Fruit fly (Drosophila melanogaster) whole organism, prepupa: Measurements from ENCODE around the gene CG11134.

Source experiments
- CG10669 ChIP-seq: fragments of 200-800 bp; sonication (Bioruptor generic); optimal IDR thresholded peaks from 3 replicates; lab custom pipeline; 2018; ENCODE audit warnings: missing biosample characterization, mild to moderate bottlenecking, missing genetic modification characterization, moderate library complexity
- CG11902 ChIP-seq: fragments of 200-800 bp; sonication (Bioruptor generic); optimal IDR thresholded peaks from 3 replicates; lab custom pipeline; 2016; ENCODE audit warnings: missing biosample characterization, missing genetic modification characterization
- CG15336 ChIP-seq: fragments of 200-800 bp; sonication (Bioruptor generic); IDR thresholded peaks from 2 replicates; pipeline ENCODE4 v1.3.6; 2022; ENCODE audit warnings: missing biosample characterization, missing genetic modification characterization
- CG1621 ChIP-seq: fragments of 200-800 bp; sonication (Bioruptor generic); optimal IDR thresholded peaks from 3 replicates; lab custom pipeline; 2018; ENCODE audit warnings: missing biosample characterization, mild to moderate bottlenecking, missing genetic modification characterization
- CG31627 ChIP-seq: fragments of 200-800 bp; sonication (Bioruptor generic); optimal IDR thresholded peaks from 3 replicates; lab custom pipeline; 2016; ENCODE audit warnings: missing biosample characterization, missing genetic modification characterization
- CG3919 ChIP-seq: fragments of 200-800 bp; sonication (Bioruptor generic); optimal IDR thresholded peaks from 3 replicates; lab custom pipeline; 2016; ENCODE audit warnings: missing biosample characterization, missing genetic modification characterization
- CG4318 ChIP-seq: fragments of 200-800 bp; sonication (Bioruptor generic); optimal IDR thresholded peaks from 3 replicates; lab custom pipeline; 2017; ENCODE audit warnings: missing biosample characterization, mild to moderate bottlenecking, missing genetic modification characterization
- CG6163 ChIP-seq: fragments of 200-800 bp; sonication (Bioruptor generic); IDR thresholded peaks from 3 replicates; pipeline ENCODE4 v1.3.6; 2022; ENCODE audit warnings: missing biosample characterization, missing genetic modification characterization
- CG6276 ChIP-seq: fragments of 200-800 bp; sonication (Bioruptor generic); optimal IDR thresholded peaks from 2 replicates; lab custom pipeline; 2017; ENCODE audit warnings: missing biosample characterization, mild to moderate bottlenecking, missing genetic modification characterization
- CG6792 ChIP-seq: fragments of 200-800 bp; sonication (Bioruptor generic); optimal IDR thresholded peaks from 3 replicates; lab custom pipeline; 2016; ENCODE audit warnings: missing biosample characterization, missing genetic modification characterization
- CG6854 ChIP-seq: fragments of 200-800 bp; sonication (Bioruptor generic); optimal IDR thresholded peaks from 2 replicates; lab custom pipeline; 2017; ENCODE audit warnings: missing biosample characterization, mild to moderate bottlenecking, missing genetic modification characterization
- CG8119 ChIP-seq: fragments of 200-800 bp; sonication (Bioruptor generic); IDR thresholded peaks from 3 replicates; pipeline ENCODE4 v1.3.6; 2022; ENCODE audit warnings: missing biosample characterization, missing genetic modification characterization
- CG8319 ChIP-seq: fragments of 200-800 bp; sonication (Bioruptor generic); optimal IDR thresholded peaks from 3 replicates; lab custom pipeline; 2016; ENCODE audit warnings: missing biosample characterization, missing genetic modification characterization
- CG8632 ChIP-seq: fragments of 200-800 bp; sonication (Bioruptor generic); optimal IDR thresholded peaks from 3 replicates; lab custom pipeline; 2016; ENCODE audit warnings: missing biosample characterization, missing genetic modification characterization
- CG9139 ChIP-seq: fragments of 200-800 bp; sonication (Bioruptor generic); optimal IDR thresholded peaks from 3 replicates; lab custom pipeline; 2017; ENCODE audit warnings: missing biosample characterization, mild to moderate bottlenecking, missing genetic modification characterization
- Eip75B ChIP-seq: fragments of 200-800 bp; sonication (Bioruptor generic); optimal IDR thresholded peaks from 3 replicates; lab custom pipeline; 2016; ENCODE audit warnings: missing biosample characterization, missing genetic modification characterization
- Eip78C ChIP-seq: fragments of 200-800 bp; sonication (Bioruptor generic); peaks from one replicate; lab custom pipeline; 2016; ENCODE audit warnings: missing biosample characterization, missing genetic modification characterization
- Ets21C ChIP-seq: fragments of 200-800 bp; sonication (Bioruptor generic); optimal IDR thresholded peaks from 3 replicates; lab custom pipeline; 2016; ENCODE audit warnings: missing biosample characterization, missing genetic modification characterization
- Ets96B ChIP-seq: fragments of 200-800 bp; optimal IDR thresholded peaks from 2 replicates; lab custom pipeline; 2019; ENCODE audit warnings: missing biosample characterization, mild to moderate bottlenecking, missing genetic modification characterization, moderate library complexity
- Gug ChIP-seq: fragments of 200-800 bp; sonication (Bioruptor generic); IDR thresholded peaks from 2 replicates; pipeline ENCODE4 v1.3.6; 2022; ENCODE audit warnings: missing biosample characterization, missing genetic modification characterization
- Hr39 ChIP-seq: fragments of 200-800 bp; sonication (Bioruptor generic); optimal IDR thresholded peaks from 2 replicates; lab custom pipeline; 2016; ENCODE audit warnings: missing biosample characterization, missing genetic modification characterization
- Lpt ChIP-seq: fragments of 200-800 bp; sonication (Bioruptor generic); optimal IDR thresholded peaks from 3 replicates; lab custom pipeline; 2016; ENCODE audit warnings: missing biosample characterization, missing genetic modification characterization
- Met ChIP-seq: fragments of 200-800 bp; sonication (Bioruptor generic); optimal IDR thresholded peaks from 3 replicates; lab custom pipeline; 2016; ENCODE audit warnings: missing biosample characterization, missing genetic modification characterization
- Smox ChIP-seq: fragments of 200-800 bp; sonication (Bioruptor generic); optimal IDR thresholded peaks from 3 replicates; lab custom pipeline; 2016; ENCODE audit warnings: missing biosample characterization, missing genetic modification characterization
- Sox102F ChIP-seq: fragments of 200-800 bp; sonication (Bioruptor generic); optimal IDR thresholded peaks from 2 replicates; lab custom pipeline; 2016; ENCODE audit warnings: missing biosample characterization, mild to moderate bottlenecking, missing genetic modification characterization
- Sox14 ChIP-seq: fragments of 200-800 bp; sonication (Bioruptor generic); optimal IDR thresholded peaks from 3 replicates; lab custom pipeline; 2016; ENCODE audit warnings: missing biosample characterization, missing genetic modification characterization
- achi ChIP-seq: fragments of 200-800 bp; sonication (Bioruptor generic); optimal IDR thresholded peaks from 3 replicates; lab custom pipeline; 2016; ENCODE audit warnings: missing biosample characterization, missing genetic modification characterization
- cyc ChIP-seq: fragments of 200-800 bp; sonication (Bioruptor generic); optimal IDR thresholded peaks from 3 replicates; lab custom pipeline; 2016; ENCODE audit warnings: missing biosample characterization, missing genetic modification characterization
- dac ChIP-seq: fragments of 200-800 bp; sonication (Bioruptor generic); optimal IDR thresholded peaks from 2 replicates; lab custom pipeline; 2017; ENCODE audit warnings: missing biosample characterization, mild to moderate bottlenecking, missing genetic modification characterization
- eg ChIP-seq: fragments of 200-800 bp; sonication (Bioruptor generic); IDR thresholded peaks from 3 replicates; pipeline ENCODE4 v1.3.6; 2022; ENCODE audit warnings: missing biosample characterization, missing genetic modification characterization
- esn ChIP-seq: fragments of 200-800 bp; sonication (Bioruptor generic); optimal IDR thresholded peaks from 2 replicates; lab custom pipeline; 2016; ENCODE audit warnings: missing biosample characterization, mild to moderate bottlenecking, missing genetic modification characterization, moderate library complexity
- fd59A ChIP-seq: fragments of 200-800 bp; sonication (Bioruptor generic); optimal IDR thresholded peaks from 2 replicates; lab custom pipeline; 2017; ENCODE audit warnings: missing biosample characterization, mild to moderate bottlenecking, missing genetic modification characterization, missing genetic modification reagents
- fd85E ChIP-seq: fragments of 200-800 bp; sonication (Bioruptor generic); optimal IDR thresholded peaks from 3 replicates; lab custom pipeline; 2016; ENCODE audit warnings: missing biosample characterization, missing genetic modification characterization
- fkh ChIP-seq: fragments of 200-800 bp; sonication (Bioruptor generic); optimal IDR thresholded peaks from 3 replicates; lab custom pipeline; 2017; ENCODE audit warnings: missing biosample characterization, mild to moderate bottlenecking, missing genetic modification characterization, moderate library complexity
- lz ChIP-seq: fragments of 200-800 bp; sonication (Bioruptor generic); optimal IDR thresholded peaks from 3 replicates; lab custom pipeline; 2016; ENCODE audit warnings: missing biosample characterization, missing genetic modification characterization
- net ChIP-seq: fragments of 200-800 bp; sonication (Bioruptor generic); optimal IDR thresholded peaks from 3 replicates; lab custom pipeline; 2016; ENCODE audit warnings: missing biosample characterization, missing genetic modification characterization
- salr ChIP-seq, 2 experiments: fragments of 200-800 bp; sonication (Bioruptor generic); optimal IDR thresholded peaks; 3 replicates each; lab custom pipeline; 2016 to 2018; ENCODE audit warnings: missing biosample characterization in 2 of 2, missing genetic modification characterization in 2 of 2, mild to moderate bottlenecking in 1 of 2
- ss ChIP-seq, 2 experiments: fragments of 200-800 bp; sonication (Bioruptor generic); optimal IDR thresholded peaks; 2 replicates in 1 of 2; 3 replicates in 1 of 2; lab custom pipeline; 2017 to 2018; ENCODE audit warnings: mild to moderate bottlenecking in 2 of 2, missing biosample characterization in 2 of 2, missing genetic modification characterization in 2 of 2, moderate library complexity in 1 of 2
- vri ChIP-seq: fragments of 200-800 bp; sonication (Bioruptor generic); optimal IDR thresholded peaks from 3 replicates; lab custom pipeline; 2016; ENCODE audit warnings: missing biosample characterization, mild to moderate bottlenecking, missing genetic modification characterization

Gene CG11134

DNA sequence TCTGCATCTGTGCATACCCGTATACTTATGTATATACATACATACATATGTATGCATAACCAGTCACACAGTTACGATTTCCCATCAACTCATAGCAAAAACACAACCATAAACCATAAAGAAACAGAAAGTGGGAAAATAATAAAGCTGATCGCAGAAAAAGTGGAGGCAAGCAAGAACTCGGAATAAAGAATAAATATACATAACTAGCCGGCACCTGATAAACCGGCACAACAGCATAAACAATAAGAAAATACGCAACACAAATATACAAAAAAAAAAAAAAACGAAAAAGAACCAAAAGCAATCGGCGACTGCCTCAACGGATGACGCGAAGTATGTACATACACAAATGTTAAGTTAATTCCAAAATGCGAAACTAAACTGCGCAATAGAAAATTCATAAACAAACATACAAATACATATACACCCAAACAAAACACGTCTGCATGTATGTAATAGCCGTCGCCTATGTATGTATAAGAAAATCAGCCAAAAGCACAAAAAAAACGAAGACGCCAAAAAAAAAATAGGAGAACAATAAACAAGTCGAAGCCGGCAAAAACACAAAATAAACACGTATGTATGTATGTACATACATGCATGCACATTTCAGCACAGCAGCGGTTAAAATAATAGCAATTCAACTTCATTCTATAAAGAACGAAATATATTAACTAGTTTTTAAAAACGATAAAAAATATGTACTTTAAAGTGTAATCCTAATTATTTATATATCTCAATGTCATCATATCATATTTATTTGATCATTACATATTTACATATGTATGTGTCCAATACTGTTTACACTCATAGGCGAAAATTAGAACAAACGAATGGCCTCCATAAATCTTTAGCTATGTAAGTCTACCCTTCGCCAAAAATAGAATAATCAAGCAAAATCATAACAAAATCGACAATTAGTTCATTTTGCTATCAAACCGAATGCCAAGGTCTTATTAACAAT, 11.4 kb downstream of the CG11134 start (continued):
- TF ChIP-seq cyc (no peak), lz (peak; percentile 39), Gug (peak; percentile 67; the same call in 1 of the 2 replicates), Sox14 (GFP tag; lab: Kevin White, UChicago) (peak; percentile 9), fd59A (no peak), Sox102F (GFP tag; lab: Kevin White, UChicago) (peak; percentile 10), CG8632 (peak; percentile 27), CG6276 (GFP tag; lab: Kevin White, UChicago) (peak; percentile 32), CG4318 (GFP tag; lab: Kevin White, UChicago) (peak; percentile 27), Smox (GFP tag; lab: Kevin White, UChicago) (peak; percentile 19), Lpt (GFP tag; lab: Kevin White, UChicago) (no peak), vri (GFP tag; lab: Kevin White, UChicago) (peak; percentile 88), esn (GFP tag; lab: Kevin White, UChicago) (peak; percentile 40), CG8319 (GFP tag; lab: Kevin White, UChicago) (no peak), achi (GFP tag; lab: Kevin White, UChicago) (peak; percentile 26), Ets96B (peak; percentile 22), CG10669 (peak; percentile 1), CG8119 (GFP tag; lab: Robert Waterston, UW) (peak; percentile 75; the same call in 2 of the 3 replicates), CG3919 (GFP tag; lab: Kevin White, UChicago) (peak; percentile 16)

DNA sequence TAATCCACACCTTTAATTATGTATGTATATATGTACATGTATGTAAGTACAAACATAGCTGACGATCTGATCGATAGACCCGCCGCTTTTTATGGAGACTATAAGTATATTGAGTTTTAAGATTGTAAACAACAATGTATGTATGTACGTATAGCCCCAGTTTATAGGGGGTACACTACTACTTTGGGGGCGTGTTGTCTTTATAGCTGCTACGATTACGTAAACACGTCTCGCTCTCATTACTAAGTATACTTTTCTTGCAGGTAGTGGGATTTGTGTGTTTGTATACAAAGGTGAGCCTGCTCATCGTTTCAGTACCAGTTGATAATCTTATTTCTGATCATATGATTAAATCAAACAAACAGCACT, 12.1 kb downstream of the CG11134 start:
- TF ChIP-seq net (GFP tag; lab: Kevin White, UChicago) (no peak), CG10669 (no peak), Ets21C (no peak), CG6276 (GFP tag; lab: Kevin White, UChicago) (no peak), Ets96B (no peak), fkh (GFP tag; lab: Kevin White, UChicago) (peak; percentile 72), fd59A (no peak)

DNA sequence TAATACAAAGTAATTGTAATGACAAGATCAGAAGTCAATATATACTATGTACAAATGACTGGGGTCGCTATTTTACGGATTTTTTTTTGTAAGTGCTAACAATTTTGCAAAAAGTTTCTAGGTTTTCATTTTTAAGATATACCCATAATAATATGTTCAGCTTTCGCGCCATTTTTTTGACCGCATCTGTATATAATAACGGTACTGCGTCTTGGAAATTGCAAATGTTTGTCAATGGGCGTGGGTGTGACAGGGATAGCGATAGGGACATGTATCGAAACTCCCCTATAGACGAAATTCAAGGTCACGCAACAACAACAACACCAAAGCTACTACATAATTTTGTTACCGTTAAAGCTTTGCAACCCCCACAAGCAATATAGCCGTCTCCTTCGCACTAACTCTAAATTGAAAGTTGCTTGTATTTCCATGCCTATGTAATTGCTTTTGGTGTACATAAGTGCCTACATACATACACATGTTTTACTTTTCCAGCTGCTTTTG, 14.9 kb downstream of the CG11134 start:
- TF ChIP-seq Eip78C (GFP tag; lab: Kevin White, UChicago): peak; percentile 61
- TF ChIP-seq CG9139: no peak
- TF ChIP-seq dac (GFP tag; lab: Kevin White, UChicago): no peak
- no peak for TF ChIP-seq Eip75B
- no peak for TF ChIP-seq CG6276 (GFP tag; lab: Kevin White, UChicago)
- no peak for TF ChIP-seq CG15336

DNA sequence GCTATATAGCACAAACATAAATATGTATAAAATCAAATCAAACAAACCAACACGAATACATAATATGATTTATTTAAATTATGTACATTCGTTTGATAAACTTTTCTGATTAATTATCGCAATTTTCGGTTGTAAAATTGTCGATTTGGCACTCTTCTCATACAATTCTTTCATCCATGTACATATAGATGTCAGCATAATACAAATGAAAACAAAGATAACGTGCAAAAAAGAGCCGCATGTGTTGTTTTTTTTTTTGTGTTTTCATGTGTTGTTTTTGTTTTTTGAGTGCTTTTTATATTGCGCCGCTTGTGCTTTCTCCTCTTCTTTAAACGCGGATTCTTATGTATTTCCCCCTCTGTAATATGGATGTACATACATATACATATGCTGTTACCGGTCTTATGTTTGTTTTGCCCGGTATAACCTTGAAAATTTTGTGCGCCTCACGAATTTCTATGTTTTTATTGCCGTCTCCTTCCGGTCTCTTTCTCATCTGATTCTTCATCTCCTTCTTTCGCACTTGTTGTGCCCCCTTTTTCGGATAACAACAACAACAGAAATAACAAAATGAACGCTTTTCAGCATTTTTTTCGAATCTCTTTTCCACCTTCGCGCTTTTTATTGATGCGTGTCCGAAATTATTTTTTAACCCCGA, 15.5 kb downstream of the CG11134 start:
- TF ChIP-seq CG8319 (GFP tag; lab: Kevin White, UChicago): no peak
- TF ChIP-seq CG31627: no peak
- TF ChIP-seq eg (GFP tag; lab: Robert Waterston, UW): no peak
- TF ChIP-seq CG6163: peak; percentile 31; the same call in 2 of the 3 replicates
- TF ChIP-seq Hr39 (GFP tag; lab: Kevin White, UChicago): no peak
- no peak for TF ChIP-seq CG8632
- no peak for TF ChIP-seq Met (GFP tag; lab: Kevin White, UChicago)
- TF ChIP-seq CG11902 (GFP tag; lab: Kevin White, UChicago): no peak
- TF ChIP-seq Eip78C (GFP tag; lab: Kevin White, UChicago): no peak
- TF ChIP-seq CG6854 (GFP tag; lab: Kevin White, UChicago): peak; percentile 19
- TF ChIP-seq fd59A: no peak
- TF ChIP-seq Sox14 (GFP tag; lab: Kevin White, UChicago): no peak
- TF ChIP-seq ss (GFP tag; optimal IDR thresholded peaks at IDR 0.05; lab: Kevin White, UChicago): peak in 1 of 2 experiments; percentile 5
- TF ChIP-seq CG1621 (tag; lab: Kevin White, UChicago): no peak
- TF ChIP-seq Gug: no peak
- no peak for TF ChIP-seq fd85E
- TF ChIP-seq salr (GFP tag; optimal IDR thresholded peaks at IDR 0.05; lab: Kevin White, UChicago): no peak
- no peak for TF ChIP-seq CG6792 (GFP tag; lab: Kevin White, UChicago)
